Worm (Caenorhabditis elegans) whole organism, late embryonic: ENCODE data around the gene dab-1.

Experiments used
- C08G9.2 ChIP-seq: sonication (generic microtip); optimal IDR thresholded peaks from 2 replicates; lab custom pipeline; 2016; ENCODE audit warnings: mild to moderate bottlenecking, missing genetic modification characterization, moderate library complexity, missing compliant biosample characterization
- T23F11.4 ChIP-seq: fragments of 200-800 bp; sonication (Bioruptor generic); optimal IDR thresholded peaks from 2 replicates; lab custom pipeline; 2018; ENCODE audit warnings: mild to moderate bottlenecking, missing genetic modification characterization, missing compliant biosample characterization
- ama-1 ChIP-seq: fragments of 150-350 bp; optimal IDR thresholded peaks from 2 replicates; lab custom pipeline; 2014
- ceh-14 ChIP-seq: sonication (generic microtip); optimal IDR thresholded peaks from 2 replicates; lab custom pipeline; 2016; ENCODE audit warnings: missing genotype, missing genetic modification characterization, missing compliant biosample characterization
- ceh-18 ChIP-seq: sonication (generic microtip); optimal IDR thresholded peaks from 2 replicates; lab custom pipeline; 2016; ENCODE audit warnings: missing genetic modification characterization, missing compliant biosample characterization
- ceh-19 ChIP-seq: fragments of 200-800 bp; sonication (Bioruptor generic); optimal IDR thresholded peaks from 2 replicates; lab custom pipeline; 2018; ENCODE audit warnings: mild to moderate bottlenecking, missing genetic modification characterization, missing compliant biosample characterization
- ceh-2 ChIP-seq: sonication (generic microtip); optimal IDR thresholded peaks from 2 replicates; lab custom pipeline; 2016; ENCODE audit warnings: missing genotype, missing genetic modification characterization, missing compliant biosample characterization
- ceh-22 ChIP-seq: sonication (generic microtip); optimal IDR thresholded peaks from 2 replicates; lab custom pipeline; 2017; ENCODE audit warnings: missing biosample characterization, missing genetic modification characterization
- ceh-24 ChIP-seq: sonication (generic microtip); optimal IDR thresholded peaks from 2 replicates; lab custom pipeline; 2016; ENCODE audit warnings: mild to moderate bottlenecking, missing genetic modification characterization, missing compliant biosample characterization
- ceh-30 ChIP-seq: fragments of 150-350 bp; optimal IDR thresholded peaks from 2 replicates; lab custom pipeline; 2014; ENCODE audit warnings: missing biosample characterization, missing genetic modification characterization
- ceh-31 ChIP-seq: sonication (generic microtip); optimal IDR thresholded peaks from 2 replicates; lab custom pipeline; 2016; ENCODE audit warnings: missing genetic modification characterization, missing compliant biosample characterization
- ceh-9 ChIP-seq: sonication (generic microtip); optimal IDR thresholded peaks from 2 replicates; lab custom pipeline; 2016; ENCODE audit warnings: mild to moderate bottlenecking, missing genetic modification characterization, inconsistent platforms, missing compliant biosample characterization
- che-1 ChIP-seq: sonication (generic microtip); optimal IDR thresholded peaks from 2 replicates; lab custom pipeline; 2016; ENCODE audit warnings: mild to moderate bottlenecking, missing genetic modification characterization, missing compliant biosample characterization
- dmd-4 ChIP-seq: sonication (generic microtip); optimal IDR thresholded peaks from 2 replicates; lab custom pipeline; 2016; ENCODE audit warnings: borderline replicate concordance, missing genetic modification characterization, missing compliant biosample characterization
- elt-2 ChIP-seq: sonication (generic microtip); optimal IDR thresholded peaks from 2 replicates; lab custom pipeline; 2016; ENCODE audit warnings: missing genetic modification reagents, missing genetic modification characterization, missing compliant biosample characterization
- elt-4 ChIP-seq: sonication (generic microtip); optimal IDR thresholded peaks from 2 replicates; lab custom pipeline; 2016; ENCODE audit warnings: missing genetic modification characterization, missing compliant biosample characterization
- ets-4 ChIP-seq: sonication (generic microtip); optimal IDR thresholded peaks from 2 replicates; lab custom pipeline; 2016; ENCODE audit warnings: missing genetic modification characterization, missing compliant biosample characterization
- fkh-6 ChIP-seq: sonication (generic microtip); optimal IDR thresholded peaks from 2 replicates; lab custom pipeline; 2016; ENCODE audit warnings: missing genetic modification characterization, missing compliant biosample characterization
- hlh-13 ChIP-seq: fragments of 200-800 bp; sonication (Bioruptor generic); optimal IDR thresholded peaks from 2 replicates; lab custom pipeline; 2018; ENCODE audit warnings: mild to moderate bottlenecking, missing genetic modification characterization, missing compliant biosample characterization
- hlh-15 ChIP-seq: sonication (generic microtip); optimal IDR thresholded peaks from 2 replicates; lab custom pipeline; 2016; ENCODE audit warnings: missing genetic modification characterization, missing compliant biosample characterization
- hlh-6 ChIP-seq: sonication (generic microtip); optimal IDR thresholded peaks from 2 replicates; lab custom pipeline; 2016; ENCODE audit warnings: missing genotype, missing genetic modification characterization, missing compliant biosample characterization
- hlh-8 ChIP-seq: sonication (generic microtip); optimal IDR thresholded peaks from 2 replicates; lab custom pipeline; 2016; ENCODE audit warnings: missing genotype, missing genetic modification characterization, missing compliant biosample characterization
- lin-11 ChIP-seq: fragments of 200-800 bp; sonication (Bioruptor generic); optimal IDR thresholded peaks from 2 replicates; lab custom pipeline; 2018; ENCODE audit warnings: mild to moderate bottlenecking, missing genetic modification characterization, missing compliant biosample characterization
- nfya-1 ChIP-seq: sonication (generic microtip); optimal IDR thresholded peaks from 2 replicates; lab custom pipeline; 2017; ENCODE audit warnings: missing genetic modification characterization, mild to moderate bottlenecking, missing compliant biosample characterization, antibody characterized with exemption, moderate library complexity
- nhr-232 ChIP-seq: sonication (generic microtip); optimal IDR thresholded peaks from 2 replicates; lab custom pipeline; 2016; ENCODE audit warnings: missing genetic modification characterization, missing compliant biosample characterization
- pat-9 ChIP-seq: fragments of 200-800 bp; sonication (Bioruptor generic); optimal IDR thresholded peaks from 2 replicates; lab custom pipeline; 2018; ENCODE audit warnings: mild to moderate bottlenecking, missing genetic modification characterization, moderate library complexity, missing compliant biosample characterization
- pax-1 ChIP-seq: fragments of 150-350 bp; optimal IDR thresholded peaks from 2 replicates; lab custom pipeline; 2014; ENCODE audit warnings: missing biosample characterization, missing genetic modification characterization
- pha-4 ChIP-seq: fragments of 150-350 bp; optimal IDR thresholded peaks from 2 replicates; lab custom pipeline; 2018; ENCODE audit warnings: missing biosample characterization, missing genetic modification reagents, missing genetic modification characterization
- sox-2 ChIP-seq: fragments of 200-800 bp; sonication (Bioruptor generic); IDR thresholded peaks from 2 replicates; pipeline ENCODE4 v1.3.6; 2022; ENCODE audit warnings: missing genetic modification reagents, missing genetic modification characterization, missing compliant biosample characterization
- sox-4 ChIP-seq: sonication (generic microtip); optimal IDR thresholded peaks from 2 replicates; lab custom pipeline; 2017; ENCODE audit warnings: mild to moderate bottlenecking, missing genetic modification characterization, inconsistent platforms, missing compliant biosample characterization
- syd-9 ChIP-seq: sonication (generic microtip); optimal IDR thresholded peaks from 2 replicates; lab custom pipeline; 2016; ENCODE audit warnings: mild to moderate bottlenecking, missing genetic modification characterization, moderate library complexity, missing compliant biosample characterization
- tbx-2 ChIP-seq: sonication (generic microtip); optimal IDR thresholded peaks from 2 replicates; lab custom pipeline; 2016; ENCODE audit warnings: missing genetic modification characterization, missing compliant biosample characterization
- ttx-3 ChIP-seq: sonication (generic microtip); optimal IDR thresholded peaks from 2 replicates; lab custom pipeline; 2016; ENCODE audit warnings: missing genetic modification reagents, missing genetic modification characterization, missing compliant biosample characterization
- unc-3 ChIP-seq, 2 experiments: fragments of 200-800 bp in 1 of 2; sonication (Bioruptor generic) in 1 of 2; sonication (generic microtip) in 1 of 2; conservative IDR thresholded peaks in 1 of 2; optimal IDR thresholded peaks in 1 of 2; 2 replicates each; pipeline versions ENCODE4 v1.3.6 to Lab custom; 2016 to 2022; ENCODE audit warnings: missing compliant biosample characterization in 2 of 2, missing genetic modification characterization in 2 of 2, missing genetic modification reagents in 1 of 2
- unc-42 ChIP-seq: sonication (generic microtip); optimal IDR thresholded peaks from 2 replicates; lab custom pipeline; 2016; ENCODE audit warnings: missing genotype, missing genetic modification characterization, missing compliant biosample characterization
- unc-55 ChIP-seq: sonication (generic microtip); optimal IDR thresholded peaks from 2 replicates; lab custom pipeline; 2017; ENCODE audit warnings: missing biosample characterization, missing genetic modification reagents, missing genetic modification characterization
- unc-86 ChIP-seq: sonication (generic microtip); optimal IDR thresholded peaks from 2 replicates; lab custom pipeline; 2016; ENCODE audit warnings: missing genetic modification characterization, missing compliant biosample characterization
- zip-5 ChIP-seq: sonication (generic microtip); optimal IDR thresholded peaks from 2 replicates; lab custom pipeline; 2016; ENCODE audit warnings: missing genetic modification characterization, missing compliant biosample characterization
- ztf-16 ChIP-seq: sonication (generic microtip); optimal IDR thresholded peaks from 2 replicates; lab custom pipeline; 2017; ENCODE audit warnings: missing genetic modification characterization, missing compliant biosample characterization

dab-1 gene

ce11 chrII:8216922-8217321 is 5.3 kb upstream of the dab-1 start, which contains the start of gene ifg-1:
TSS of gene ifg-1 (plus strand) at chrII:8217222.
- no peak for TF ChIP-seq ceh-24
- TF ChIP-seq ceh-18 (tag; lab: Kevin White, UChicago): no peak
- no peak for TF ChIP-seq nfya-1 (tag; lab: Kevin White, UChicago)

DNA sequence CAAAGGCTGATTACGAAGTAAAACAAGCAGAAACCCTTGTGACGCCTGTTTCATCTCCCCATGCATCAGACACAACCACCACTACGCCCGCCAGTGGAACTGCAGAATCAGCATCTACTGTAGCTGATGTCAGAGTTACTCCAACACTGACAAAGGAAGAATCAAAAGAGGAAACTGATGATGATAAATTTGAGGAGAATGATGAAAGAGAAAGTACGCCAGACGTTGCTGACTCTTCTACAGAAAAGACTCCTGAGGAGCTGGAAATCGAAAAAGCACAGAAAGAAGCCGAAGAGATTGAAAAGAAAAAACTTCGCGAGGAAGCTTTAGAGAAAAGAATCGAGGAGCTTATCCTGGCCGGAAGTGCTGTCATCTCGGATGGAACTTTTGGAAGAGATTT is 3.9 kb upstream of the dab-1 start:
- TF ChIP-seq che-1 (tag; lab: Kevin White, UChicago) (no peak), pat-9 (tag; lab: Kevin White, UChicago) (no peak), ama-1 (lab: Kevin White, UChicago) (no peak), elt-2 (tag; lab: Kevin White, UChicago) (no peak), syd-9 (tag; lab: Kevin White, UChicago) (no peak), ceh-9 (tag; lab: Kevin White, UChicago) (no peak), hlh-15 (tag; lab: Kevin White, UChicago) (no peak), pha-4 (tag; lab: Kevin White, UChicago) (no peak)

DNA sequence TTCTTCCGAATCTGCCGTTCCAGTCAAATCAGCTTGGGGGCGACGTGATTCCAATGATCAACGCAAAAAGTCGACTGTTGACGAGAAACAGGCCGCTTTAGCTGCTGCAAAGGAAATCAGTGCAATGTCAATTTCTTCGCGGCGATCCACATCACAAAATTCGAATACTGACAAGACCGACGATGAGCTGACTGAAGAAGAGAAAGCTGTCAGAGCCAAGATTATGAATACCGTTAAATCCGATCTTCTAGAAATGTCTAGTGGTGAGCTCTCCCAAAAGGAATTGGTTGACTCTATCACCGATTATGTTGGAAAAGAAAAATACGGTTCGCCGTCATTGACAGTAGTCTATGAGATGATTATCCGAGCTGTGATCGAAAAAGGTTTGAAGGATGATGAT is 1.9 kb upstream of the dab-1 start:
- no peak for TF ChIP-seq hlh-6 (tag; lab: Kevin White, UChicago)
- TF ChIP-seq unc-3 (GFP tag; conservative IDR thresholded peaks at IDR 0.05; lab: Robert Waterston, UW): no peak
- no peak for TF ChIP-seq unc-3 (tag; optimal IDR thresholded peaks at IDR 0.05; lab: Kevin White, UChicago)

- TF ChIP-seq ceh-31 (tag; lab: Kevin White, UChicago) (peak; percentile 59), ttx-3 (tag; lab: Kevin White, UChicago) (no peak), sox-2 (GFP tag; lab: Robert Waterston, UW) (peak; percentile 32; the same call in 1 of the 2 replicates), C08G9.2 (tag; lab: Kevin White, UChicago) (no peak), nhr-232 (tag; lab: Kevin White, UChicago) (no peak), ceh-30 (tag; lab: Kevin White, UChicago) (no peak), pax-1 (tag; lab: Kevin White, UChicago) (peak; percentile 87), dmd-4 (no peak)
Observed at ce11 chrII:8223422-8223821, 1.2 kb downstream of the dab-1 start.

ce11 chrII:8223945-8224344 is 1.8 kb downstream of the dab-1 start:
- TF ChIP-seq hlh-8 (tag; lab: Kevin White, UChicago) (no peak), ztf-16 (tag; lab: Kevin White, UChicago) (no peak), unc-42 (no peak), unc-55 (GFP tag; lab: Kevin White, UChicago) (no peak), lin-11 (tag; lab: Kevin White, UChicago) (no peak), sox-2 (GFP tag; lab: Robert Waterston, UW) (no peak), ttx-3 (tag; lab: Kevin White, UChicago) (no peak), ceh-19 (GFP tag; lab: Kevin White, UChicago) (no peak), ets-4 (tag; lab: Kevin White, UChicago) (no peak), unc-86 (tag; lab: Kevin White, UChicago) (no peak), T23F11.4 (no peak), elt-4 (tag; lab: Kevin White, UChicago) (no peak), hlh-13 (GFP tag; lab: Kevin White, UChicago) (no peak)
- TF ChIP-seq, all 69 proteins: peak for 0

DNA sequence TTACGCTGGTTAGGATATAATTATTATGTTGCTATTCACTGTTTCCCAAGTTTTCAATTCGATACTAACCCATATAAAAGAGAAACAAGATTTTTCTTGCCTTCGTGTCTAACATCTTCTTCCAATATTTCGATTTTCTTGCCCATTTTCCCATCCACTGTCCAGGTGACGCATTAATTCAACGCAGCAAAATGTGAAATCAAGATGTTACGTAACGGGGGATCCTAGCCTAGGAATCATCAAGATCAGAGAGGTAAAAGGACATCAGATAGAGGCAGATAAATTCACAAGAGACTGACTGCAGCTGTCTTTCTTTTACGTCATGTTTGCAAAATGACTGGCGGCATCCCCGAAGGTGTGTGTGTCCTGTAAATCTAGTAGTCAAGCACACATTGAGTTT is 2.4 kb downstream of the dab-1 start:
- no peak for TF ChIP-seq pat-9 (tag; lab: Kevin White, UChicago)
- TF ChIP-seq ceh-18 (tag; lab: Kevin White, UChicago): no peak
- TF ChIP-seq syd-9 (tag; lab: Kevin White, UChicago): no peak
- TF ChIP-seq pax-1 (tag; lab: Kevin White, UChicago): no peak
- no peak for TF ChIP-seq sox-4
- TF ChIP-seq tbx-2 (tag; lab: Kevin White, UChicago): no peak
- TF ChIP-seq C08G9.2 (tag; lab: Kevin White, UChicago): no peak
- TF ChIP-seq ceh-9 (tag; lab: Kevin White, UChicago): no peak
- no peak for TF ChIP-seq T23F11.4
- TF ChIP-seq ceh-22: no peak
- no peak for TF ChIP-seq ceh-14 (tag; lab: Kevin White, UChicago)
- TF ChIP-seq ceh-2 (tag; lab: Kevin White, UChicago): no peak
- TF ChIP-seq zip-5 (tag; lab: Kevin White, UChicago): no peak
- TF ChIP-seq fkh-6 (tag; lab: Kevin White, UChicago): no peak
- no peak for TF ChIP-seq unc-3 (GFP tag; conservative IDR thresholded peaks at IDR 0.05; lab: Robert Waterston, UW)
- no peak for TF ChIP-seq unc-3 (tag; optimal IDR thresholded peaks at IDR 0.05; lab: Kevin White, UChicago)
- no peak for TF ChIP-seq dmd-4
